Worm (Caenorhabditis elegans): ENCODE measurements around the gene gfrp-1.

DNA sequence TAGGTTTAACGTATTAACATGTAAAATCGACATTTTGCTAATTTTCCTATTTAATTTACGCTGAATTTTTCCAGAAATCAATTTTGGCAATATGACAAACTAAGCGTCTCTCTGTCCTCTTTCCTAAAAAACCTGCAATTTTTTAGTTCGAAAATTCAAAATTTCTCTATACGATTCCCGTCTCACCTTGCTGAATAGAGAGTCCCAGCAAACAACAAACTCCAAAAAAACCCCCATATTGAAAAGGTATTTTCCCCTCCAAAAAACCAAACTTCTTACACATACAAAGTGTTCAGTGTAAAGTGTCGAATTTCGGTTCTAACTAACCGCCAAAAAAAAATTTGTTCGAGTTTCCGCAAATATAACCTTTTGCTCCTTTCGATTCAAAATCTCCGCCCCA is 19.2 kb upstream of the gfrp-1 start, which contains the start of gene pnc-1:
- TF ChIP-seq zfp-3 (GFP tag; conservative IDR thresholded peaks at IDR 0.05): no peak
- TF ChIP-seq ztf-11 (tag; optimal IDR thresholded peaks at IDR 0.05): no peak
- no peak for TF ChIP-seq lin-13 (GFP tag; optimal IDR thresholded peaks at IDR 0.05)
- no peak for TF ChIP-seq ZK546.5 (tag; optimal IDR thresholded peaks at IDR 0.05)
- TF ChIP-seq daf-8 (GFP tag; IDR thresholded peaks at IDR 0.05): no peak
- no peak for TF ChIP-seq hmg-1.1 (GFP tag; IDR thresholded peaks at IDR 0.05)
